Fruit fly (Drosophila melanogaster) whole organism, pupa: Measurements from ENCODE around the gene bgm.

Experiments
- CG10348 ChIP-seq: fragments of 200-800 bp; sonication (Bioruptor generic); IDR thresholded peaks from 2 replicates; pipeline ENCODE4 v1.3.6; 2022; ENCODE audit warnings: missing biosample characterization, missing genetic modification characterization
- CG12605 ChIP-seq: fragments of 200-800 bp; sonication (Bioruptor generic); IDR thresholded peaks from 2 replicates; pipeline ENCODE4 v1.3.6; 2022; ENCODE audit warnings: missing biosample characterization, missing genetic modification characterization
- CG13204 ChIP-seq: fragments of 200-800 bp; sonication (Bioruptor generic); optimal IDR thresholded peaks from 2 replicates; lab custom pipeline; 2018; ENCODE audit warnings: missing biosample characterization, mild to moderate bottlenecking, missing genetic modification characterization, moderate library complexity
- CG14655 ChIP-seq: fragments of 200-800 bp; sonication (Bioruptor generic); optimal IDR thresholded peaks from 3 replicates; lab custom pipeline; 2017; ENCODE audit warnings: mild to moderate bottlenecking, missing biosample characterization, missing genetic modification reagents, missing genetic modification characterization
- CG15710 ChIP-seq: fragments of 200-800 bp; sonication (Bioruptor generic); optimal IDR thresholded peaks from 2 replicates; lab custom pipeline; 2018; ENCODE audit warnings: missing biosample characterization, mild to moderate bottlenecking, missing genetic modification characterization, moderate library complexity
- CG17806 ChIP-seq: fragments of 200-800 bp; sonication (Bioruptor generic); optimal IDR thresholded peaks from 2 replicates; lab custom pipeline; 2018; ENCODE audit warnings: missing biosample characterization, mild to moderate bottlenecking, missing genetic modification characterization, moderate library complexity
- CG32121 ChIP-seq: fragments of 200-800 bp; sonication (Bioruptor generic); IDR thresholded peaks from 2 replicates; pipeline ENCODE4 v1.3.6; 2022; ENCODE audit warnings: missing biosample characterization, missing genetic modification characterization
- CG34367 ChIP-seq: fragments of 200-800 bp; sonication (Bioruptor generic); optimal IDR thresholded peaks from 2 replicates; lab custom pipeline; 2018; ENCODE audit warnings: missing biosample characterization, mild to moderate bottlenecking, missing genetic modification characterization
- CG4496 ChIP-seq: fragments of 200-800 bp; sonication (Bioruptor generic); IDR thresholded peaks from 3 replicates; pipeline ENCODE4 v1.3.6; 2022; ENCODE audit warnings: missing biosample characterization, missing genetic modification characterization
- CG8159 ChIP-seq: fragments of 200-800 bp; sonication (Bioruptor generic); optimal IDR thresholded peaks from 3 replicates; lab custom pipeline; 2018; ENCODE audit warnings: missing biosample characterization, mild to moderate bottlenecking, missing genetic modification characterization, moderate library complexity
- CG8301 ChIP-seq: fragments of 200-800 bp; sonication (Bioruptor generic); optimal IDR thresholded peaks from 2 replicates; lab custom pipeline; 2018; ENCODE audit warnings: missing biosample characterization, mild to moderate bottlenecking, missing genetic modification characterization
- CG9948 ChIP-seq: fragments of 200-800 bp; sonication (Bioruptor generic); optimal IDR thresholded peaks from 2 replicates; lab custom pipeline; 2018; ENCODE audit warnings: missing biosample characterization, mild to moderate bottlenecking, missing genetic modification characterization, moderate library complexity
- D1 ChIP-seq: fragments of 200-800 bp; sonication (Bioruptor generic); optimal IDR thresholded peaks from 2 replicates; lab custom pipeline; 2018; ENCODE audit warnings: missing biosample characterization, mild to moderate bottlenecking, missing genetic modification characterization, moderate library complexity
- EcR ChIP-seq: fragments of 200-800 bp; sonication (Bioruptor generic); optimal IDR thresholded peaks from 3 replicates; lab custom pipeline; 2019; ENCODE audit warnings: missing biosample characterization, missing genetic modification characterization, mild to moderate bottlenecking, moderate library complexity, missing genetic modification reagents
- Ets98B ChIP-seq: fragments of 200-800 bp; sonication (Bioruptor generic); IDR thresholded peaks from 2 replicates; pipeline ENCODE4 v1.3.6; 2022; ENCODE audit warnings: missing biosample characterization, missing genetic modification characterization
- Pif1A ChIP-seq: fragments of 200-800 bp; sonication (Bioruptor generic); optimal IDR thresholded peaks from 3 replicates; lab custom pipeline; 2016; ENCODE audit warnings: missing biosample characterization, missing genetic modification characterization
- Pif1B ChIP-seq: fragments of 200-800 bp; sonication (Bioruptor generic); optimal IDR thresholded peaks from 3 replicates; lab custom pipeline; 2016; ENCODE audit warnings: missing biosample characterization, missing genetic modification characterization
- Snoo ChIP-seq: fragments of 200-800 bp; sonication (Bioruptor generic); optimal IDR thresholded peaks from 3 replicates; lab custom pipeline; 2017; ENCODE audit warnings: missing biosample characterization, mild to moderate bottlenecking, missing genetic modification characterization, inconsistent platforms
- fd96Ca ChIP-seq: fragments of 200-800 bp; sonication (Bioruptor generic); IDR thresholded peaks from 3 replicates; pipeline ENCODE4 v1.3.6; 2022; ENCODE audit warnings: missing biosample characterization, missing genetic modification characterization
- gl ChIP-seq: fragments of 200-800 bp; sonication (Bioruptor generic); optimal IDR thresholded peaks from 2 replicates; lab custom pipeline; 2018; ENCODE audit warnings: missing biosample characterization, mild to moderate bottlenecking, missing genetic modification characterization
- rn ChIP-seq: fragments of 200-800 bp; sonication (Bioruptor generic); IDR thresholded peaks from 2 replicates; pipeline ENCODE4 v1.3.6; 2022; ENCODE audit warnings: missing biosample characterization, missing genetic modification characterization

The bgm gene

DNA sequence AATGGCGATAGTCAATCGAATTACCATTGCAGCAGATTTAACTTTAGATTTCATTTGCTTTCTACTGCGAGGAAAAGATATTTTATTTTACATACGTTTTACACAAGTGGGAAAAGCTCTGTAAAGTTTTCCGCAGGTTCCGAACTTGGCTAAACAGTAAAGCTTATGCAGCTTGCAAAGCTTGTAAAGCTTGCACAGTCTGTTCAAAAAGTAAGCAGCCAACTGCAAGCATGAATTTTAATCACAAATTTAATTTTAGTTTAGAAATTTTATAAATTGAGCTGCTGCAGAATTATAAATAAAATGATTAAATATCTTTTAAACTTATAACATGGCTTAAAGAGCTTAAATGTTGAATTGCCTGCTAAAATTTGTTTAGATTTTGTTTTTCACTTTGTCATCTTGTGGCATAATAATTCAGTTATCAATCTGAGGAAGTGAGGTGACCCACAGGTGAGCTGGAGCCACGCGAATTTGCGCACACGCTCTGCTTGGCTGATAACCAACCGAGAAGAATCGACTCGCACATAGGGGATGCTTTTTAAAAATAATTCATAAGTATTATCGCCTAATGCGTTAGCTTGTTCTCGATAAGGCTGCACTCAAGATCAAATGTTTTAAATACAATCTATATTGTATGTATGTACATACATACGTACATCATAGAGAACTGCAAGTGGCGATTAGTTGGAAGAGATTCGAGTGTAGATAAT, 1.1 kb upstream of the bgm start:
- TF ChIP-seq CG34367 (tag; lab: Kevin White, UChicago) (no peak), Pif1B (GFP tag; lab: Kevin White, UChicago) (no peak), rn (GFP tag; lab: Robert Waterston, UW) (no peak), CG12605 (GFP tag; lab: Robert Waterston, UW) (0 out of 2 replicates have a peak, but pooled peaks have one; percentile 27), CG14655 (GFP tag; lab: Kevin White, UChicago) (peak; percentile 15), CG9948 (no peak), CG8301 (tag; lab: Kevin White, UChicago) (no peak), D1 (tag; lab: Kevin White, UChicago) (no peak), Ets98B (GFP tag; lab: Robert Waterston, UW) (peak; percentile 51; the same call in 1 of the 2 replicates), Snoo (tag; lab: Kevin White, UChicago) (peak; percentile 12), CG17806 (no peak), fd96Ca (GFP tag; lab: Robert Waterston, UW) (no peak), Pif1A (GFP tag; lab: Kevin White, UChicago) (peak; percentile 9), gl (tag; lab: Kevin White, UChicago) (no peak), CG15710 (no peak), EcR (GFP tag; lab: Kevin White, UChicago) (no peak), CG13204 (GFP tag; lab: Kevin White, UChicago) (no peak), CG4496 (GFP tag; lab: Robert Waterston, UW) (no peak), CG32121 (GFP tag; lab: Robert Waterston, UW) (no peak), CG8159 (tag; lab: Kevin White, UChicago) (peak; percentile 7), CG10348 (GFP tag; lab: Robert Waterston, UW) (no peak)

DNA sequence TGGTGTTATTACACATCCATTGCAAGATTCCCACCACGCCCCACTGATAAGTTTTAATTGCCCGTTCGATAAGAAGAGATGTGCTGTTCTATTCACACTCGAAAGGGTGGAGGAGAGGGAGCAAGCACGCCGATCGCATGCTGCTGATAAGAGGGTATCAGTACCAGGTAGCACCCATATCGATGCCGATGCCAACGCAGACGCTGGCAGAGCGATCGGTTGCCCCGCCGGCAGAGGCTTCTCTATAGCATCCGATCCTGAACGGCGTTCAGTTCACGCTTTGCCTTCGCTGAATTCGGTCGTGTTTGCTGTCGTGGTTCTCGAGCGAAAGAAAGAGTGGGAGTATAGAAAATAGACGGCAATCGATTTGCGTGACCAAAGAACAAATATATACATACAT, 674 bp downstream of the bgm start:
- TF ChIP-seq Snoo (tag; lab: Kevin White, UChicago), result no peak
- no peak for TF ChIP-seq gl (tag; lab: Kevin White, UChicago)
- no peak for TF ChIP-seq CG32121 (GFP tag; lab: Robert Waterston, UW)
- TF ChIP-seq CG8301 (tag; lab: Kevin White, UChicago), result no peak
- no peak for TF ChIP-seq Ets98B (GFP tag; lab: Robert Waterston, UW)
- no peak for TF ChIP-seq CG34367 (tag; lab: Kevin White, UChicago)
- no peak for TF ChIP-seq fd96Ca (GFP tag; lab: Robert Waterston, UW)
- TF ChIP-seq rn (GFP tag; lab: Robert Waterston, UW), result no peak
- no peak for TF ChIP-seq CG10348 (GFP tag; lab: Robert Waterston, UW)
- TF ChIP-seq CG4496 (GFP tag; lab: Robert Waterston, UW), result no peak
- no peak for TF ChIP-seq Pif1B (GFP tag; lab: Kevin White, UChicago)

DNA sequence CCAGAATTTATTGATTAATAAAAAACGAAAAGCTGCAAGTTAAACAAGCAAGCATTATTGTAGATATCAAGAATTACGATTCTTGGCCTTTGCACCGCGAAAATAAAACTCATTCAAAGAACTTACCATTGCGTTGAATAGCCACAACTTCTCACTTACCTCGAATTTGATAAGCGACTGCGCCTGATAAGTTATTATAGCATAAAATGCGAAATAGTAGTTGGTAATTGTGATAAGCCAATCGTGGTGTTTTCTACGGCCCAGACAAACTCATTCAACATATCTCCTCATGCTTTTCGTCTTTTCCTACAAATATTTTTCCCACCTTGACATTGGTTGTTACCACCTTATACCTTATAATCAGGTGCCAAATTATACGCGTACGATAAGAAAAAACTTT, 2.3 kb downstream of the bgm start:
- TF ChIP-seq EcR (GFP tag; lab: Kevin White, UChicago), result no peak
- no peak for TF ChIP-seq CG12605 (GFP tag; lab: Robert Waterston, UW)
- no peak for TF ChIP-seq CG17806
- no peak for TF ChIP-seq gl (tag; lab: Kevin White, UChicago)
- no peak for TF ChIP-seq Ets98B (GFP tag; lab: Robert Waterston, UW)
- TF ChIP-seq CG13204 (GFP tag; lab: Kevin White, UChicago), result no peak
- no peak for TF ChIP-seq D1 (tag; lab: Kevin White, UChicago)
- TF ChIP-seq CG8159 (tag; lab: Kevin White, UChicago), result no peak
- no peak for TF ChIP-seq CG4496 (GFP tag; lab: Robert Waterston, UW)
- TF ChIP-seq Snoo (tag; lab: Kevin White, UChicago), result no peak
- no peak for TF ChIP-seq CG32121 (GFP tag; lab: Robert Waterston, UW)
- TF ChIP-seq CG10348 (GFP tag; lab: Robert Waterston, UW), result no peak
- TF ChIP-seq Pif1A (GFP tag; lab: Kevin White, UChicago), result no peak
- TF ChIP-seq Pif1B (GFP tag; lab: Kevin White, UChicago), result no peak
- no peak for TF ChIP-seq CG15710
- TF ChIP-seq CG9948, result no peak
- TF ChIP-seq CG14655 (GFP tag; lab: Kevin White, UChicago), result no peak

DNA sequence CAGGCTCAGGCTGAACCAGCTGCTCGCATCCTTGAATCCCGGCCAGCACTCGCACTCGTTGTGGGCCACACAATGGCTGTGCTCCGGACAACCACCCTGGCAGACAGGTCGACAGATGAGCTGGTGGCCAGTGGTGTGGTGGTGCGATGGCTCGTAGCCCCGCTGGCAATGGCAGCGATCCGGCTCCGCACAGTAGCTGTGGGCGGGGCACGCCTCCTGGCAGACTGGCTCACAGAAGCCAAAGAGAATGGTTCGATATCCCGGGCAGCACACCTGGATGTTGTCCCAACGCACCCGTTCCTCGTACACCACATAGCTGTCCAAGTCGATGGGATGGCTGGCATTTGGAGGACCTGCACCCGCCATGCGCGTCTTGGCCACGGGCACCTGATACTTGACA, 6.8 kb downstream of the bgm start:
- TF ChIP-seq rn (GFP tag; lab: Robert Waterston, UW), result no peak
- TF ChIP-seq CG32121 (GFP tag; lab: Robert Waterston, UW), result no peak
- no peak for TF ChIP-seq EcR (GFP tag; lab: Kevin White, UChicago)
- no peak for TF ChIP-seq CG17806
- TF ChIP-seq CG10348 (GFP tag; lab: Robert Waterston, UW), result no peak
- TF ChIP-seq Pif1B (GFP tag; lab: Kevin White, UChicago), result no peak
- no peak for TF ChIP-seq CG15710
- no peak for TF ChIP-seq CG12605 (GFP tag; lab: Robert Waterston, UW)
- no peak for TF ChIP-seq Pif1A (GFP tag; lab: Kevin White, UChicago)
- no peak for TF ChIP-seq CG8301 (tag; lab: Kevin White, UChicago)
- TF ChIP-seq CG9948, result no peak
- no peak for TF ChIP-seq fd96Ca (GFP tag; lab: Robert Waterston, UW)

DNA sequence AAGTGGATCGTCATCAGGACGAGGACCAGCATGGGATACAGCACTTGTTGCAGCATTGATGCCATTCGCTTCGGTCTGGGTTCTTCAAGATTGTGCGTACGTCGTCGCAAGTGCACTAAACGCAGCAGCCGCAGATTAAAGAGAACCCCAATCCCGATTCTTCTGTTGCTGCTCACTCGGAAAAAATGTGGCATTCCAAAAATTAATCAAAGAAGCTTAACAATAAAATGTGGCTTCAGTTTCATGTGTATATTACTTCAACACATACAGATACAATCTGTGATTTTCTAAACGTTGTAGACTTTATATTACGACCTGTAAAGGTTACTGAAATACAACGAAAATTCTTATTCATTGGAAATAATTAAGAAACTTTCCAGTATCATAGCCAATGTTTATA, 7.3 kb downstream of the bgm start, which contains the start of gene NimC3:
Gene NimC3, minus strand, starts transcription at position 101 of the 400 bp plus-strand sequence.
- peak; percentile 46 for TF ChIP-seq CG14655 (GFP tag; lab: Kevin White, UChicago)
- no peak for TF ChIP-seq Pif1B (GFP tag; lab: Kevin White, UChicago)
- TF ChIP-seq CG9948, result peak; percentile 27
- no peak for TF ChIP-seq CG15710
- no peak for TF ChIP-seq Snoo (tag; lab: Kevin White, UChicago)
- TF ChIP-seq Pif1A (GFP tag; lab: Kevin White, UChicago), result no peak
- no peak for TF ChIP-seq rn (GFP tag; lab: Robert Waterston, UW)
- no peak; the same call in 2 of the 3 replicates for TF ChIP-seq fd96Ca (GFP tag; lab: Robert Waterston, UW)
- no peak for TF ChIP-seq Ets98B (GFP tag; lab: Robert Waterston, UW)
- no peak for TF ChIP-seq gl (tag; lab: Kevin White, UChicago)
- no peak for TF ChIP-seq CG10348 (GFP tag; lab: Robert Waterston, UW)
- no peak for TF ChIP-seq CG32121 (GFP tag; lab: Robert Waterston, UW)
- TF ChIP-seq CG4496 (GFP tag; lab: Robert Waterston, UW), result no peak
- no peak for TF ChIP-seq CG17806
- TF ChIP-seq CG8301 (tag; lab: Kevin White, UChicago), result peak; percentile 19
- TF ChIP-seq D1 (tag; lab: Kevin White, UChicago), result no peak
- no peak for TF ChIP-seq CG12605 (GFP tag; lab: Robert Waterston, UW)
- no peak for TF ChIP-seq CG13204 (GFP tag; lab: Kevin White, UChicago)
- TF ChIP-seq CG8159 (tag; lab: Kevin White, UChicago), result peak; percentile 41
- TF ChIP-seq, all 21 proteins: peak for 4
